Worm (Caenorhabditis elegans): ENCODE results near the gene F55A11.8.
A peak's percentile ranks its signal among the peaks of the same experiment; 100 is the strongest.

The F55A11.8 gene

DNA sequence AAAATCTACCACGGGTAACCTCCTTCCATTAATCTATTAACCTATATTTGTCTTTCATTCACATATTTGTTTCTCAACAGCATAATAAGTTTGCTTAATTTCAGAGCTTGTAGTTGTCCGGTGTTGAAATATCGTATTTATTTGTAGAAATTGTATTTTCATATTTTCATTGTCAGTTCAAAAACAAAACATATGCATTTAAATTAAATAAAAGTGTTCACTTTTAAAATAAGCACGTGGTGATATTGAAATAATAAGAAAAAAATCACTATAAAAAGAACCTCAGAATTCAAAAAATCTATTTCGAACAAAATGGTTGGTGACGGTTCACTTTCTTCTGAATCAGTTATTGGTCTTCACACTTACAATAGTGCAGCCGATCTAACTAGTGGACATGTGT lies 29.4 kb upstream of the F55A11.8 start, which contains the start of gene T04F3.3:
Gene T04F3.3 (plus strand): TSS at position 301 of the 400 bp plus-strand sequence.
- TF ChIP-seq lin-39 (tag; optimal IDR thresholded peaks at IDR 0.05) (no peak), ztf-11 (tag; optimal IDR thresholded peaks at IDR 0.05) (no peak)

DNA sequence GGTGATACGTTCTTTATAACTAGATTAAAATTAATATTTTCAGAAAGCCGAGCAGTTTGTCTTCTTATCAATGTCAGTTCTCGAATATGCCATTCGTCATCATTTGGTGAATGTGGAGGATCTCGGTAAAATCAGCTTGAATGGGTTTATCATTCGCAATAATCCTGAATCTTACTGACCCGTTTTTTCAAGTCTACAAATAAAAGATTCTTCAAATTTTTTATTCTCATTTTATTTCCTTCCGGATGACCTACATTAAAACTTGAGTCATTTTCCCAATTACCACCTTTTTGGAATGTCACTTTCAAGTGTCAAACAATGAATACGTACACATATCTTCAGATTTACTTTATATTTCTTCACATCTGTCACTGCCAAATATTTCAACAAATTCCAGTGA lies 27.6 kb upstream of the F55A11.8 start, which contains the start of gene T04F3.5:
Gene T04F3.5 (plus strand): TSS at position 301 of the 400 bp plus-strand sequence.
- TF ChIP-seq sma-9 (GFP tag; optimal IDR thresholded peaks at IDR 0.05) (no peak), sma-9 (tag; optimal IDR thresholded peaks at IDR 0.05) (no peak), ZK546.5 (tag; optimal IDR thresholded peaks at IDR 0.05) (no peak), gmeb-1 (tag; optimal IDR thresholded peaks at IDR 0.05) (no peak), lin-11 (tag; optimal IDR thresholded peaks at IDR 0.05) (no peak), elt-3 (tag; optimal IDR thresholded peaks at IDR 0.05) (no peak), nhr-11 (tag; optimal IDR thresholded peaks at IDR 0.05) (no peak), zag-1 (tag; optimal IDR thresholded peaks at IDR 0.05) (no peak), lsy-2 (tag; optimal IDR thresholded peaks at IDR 0.05) (no peak)

DNA sequence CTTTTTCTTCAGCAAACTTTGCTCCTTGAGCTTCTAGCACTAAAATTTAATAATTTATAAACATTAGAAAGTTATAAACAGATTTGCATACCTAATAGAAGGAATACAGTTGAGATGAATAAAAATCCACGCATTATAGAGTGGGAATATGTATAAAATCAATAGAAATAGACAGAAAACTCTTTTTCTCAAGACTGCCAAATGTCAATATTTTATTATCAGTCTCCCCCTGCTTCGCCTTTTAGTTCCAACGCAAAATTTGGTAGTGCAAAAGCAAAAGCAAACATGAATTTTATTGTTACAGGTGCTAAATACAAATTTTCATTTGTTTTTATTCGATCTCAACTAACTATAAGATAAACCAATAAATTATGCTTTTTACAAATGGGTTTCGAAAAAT lies 25.1 kb upstream of the F55A11.8 start, which contains the start of gene T04F3.4:
Gene T04F3.4 (minus strand): TSS at position 187 of the 400 bp plus-strand sequence.
- TF ChIP-seq nhr-237 (tag; optimal IDR thresholded peaks at IDR 0.05) (no peak), lsy-2 (tag; optimal IDR thresholded peaks at IDR 0.05) (peak in 1 of 2 experiments; percentile 22)

DNA sequence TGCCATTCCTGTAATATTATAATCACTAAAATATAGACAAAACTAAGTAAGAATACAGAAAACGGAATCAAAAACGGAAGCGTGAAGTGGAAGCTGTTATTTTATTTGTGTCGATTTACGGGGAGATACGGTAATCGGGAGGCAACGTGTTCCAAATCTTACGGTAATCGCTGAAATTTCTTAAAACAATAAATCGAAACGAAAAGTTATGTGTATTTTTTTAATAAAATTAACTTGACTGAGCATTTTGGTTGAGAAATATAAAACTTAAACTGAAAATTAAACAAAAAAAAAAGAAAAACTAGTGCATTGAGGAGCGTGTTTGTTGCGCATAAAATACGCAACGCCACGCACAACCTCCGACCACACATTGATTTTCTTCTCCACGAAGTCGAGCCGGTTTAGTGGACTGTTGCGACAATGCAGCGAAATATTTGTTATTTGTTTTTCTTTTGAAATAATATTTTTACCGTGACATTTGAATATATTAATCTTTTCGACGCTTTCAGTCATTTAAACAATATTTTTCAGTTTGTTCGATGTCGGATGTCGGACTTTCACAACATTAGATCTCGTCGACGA lies 23.5 kb upstream of the F55A11.8 start, which contains the start of the genes F55A11.1 and syx-5:
Gene F55A11.1 (minus strand): TSS at position 13 of the 582 bp plus-strand sequence.
Gene syx-5 (plus strand): TSS at position 532 of the 582 bp plus-strand sequence.
- TF ChIP-seq nhr-237 (tag; optimal IDR thresholded peaks at IDR 0.05) (peak; percentile 61), lin-39 (tag; optimal IDR thresholded peaks at IDR 0.05) (no peak), nhr-129 (tag; optimal IDR thresholded peaks at IDR 0.05) (peak; percentile 57), dmd-4 (tag; optimal IDR thresholded peaks at IDR 0.05) (peak; percentile 39), ztf-1 (GFP tag; conservative IDR thresholded peaks at IDR 0.05) (no peak), nhr-77 (tag; optimal IDR thresholded peaks at IDR 0.05) (peak; percentile 41), nhr-21 (tag; optimal IDR thresholded peaks at IDR 0.05) (peak; percentile 90), elt-1 (tag; optimal IDR thresholded peaks at IDR 0.05) (no peak), mbf-1 (tag; optimal IDR thresholded peaks at IDR 0.05) (peak; percentile 31), C34F6.9 (tag; optimal IDR thresholded peaks at IDR 0.05) (peak; percentile 96), ZK546.5 (tag; optimal IDR thresholded peaks at IDR 0.05) (peak; percentile 30), sem-4 (tag; optimal IDR thresholded peaks at IDR 0.05) (peak; percentile 90), nhr-6 (tag; optimal IDR thresholded peaks at IDR 0.05) (peak; percentile 90), nhr-25 (tag; optimal IDR thresholded peaks at IDR 0.05) (peak; percentile 95), nhr-12 (tag; optimal IDR thresholded peaks at IDR 0.05) (no peak), alr-1 (tag; optimal IDR thresholded peaks at IDR 0.05) (no peak), blmp-1 (tag; optimal IDR thresholded peaks at IDR 0.05; ENCODE audit: insufficient read depth) (peak; percentile 30), mab-5 (tag; optimal IDR thresholded peaks at IDR 0.05) (peak; percentile 82), snpc-4 (tag; optimal IDR thresholded peaks at IDR 0.05) (peak; percentile 45), sma-3 (GFP tag; optimal IDR thresholded peaks at IDR 0.05) (peak; percentile 90), ztf-11 (tag; optimal IDR thresholded peaks at IDR 0.05) (no peak), crh-2 (tag; optimal IDR thresholded peaks at IDR 0.05) (peak; percentile 95), gmeb-1 (tag; optimal IDR thresholded peaks at IDR 0.05) (peak; percentile 87), fos-1 (tag; optimal IDR thresholded peaks at IDR 0.05) (peak; percentile 68), lin-13 (GFP tag; optimal IDR thresholded peaks at IDR 0.05) (peak; percentile 86), Y55F3AM.14 (GFP tag; optimal IDR thresholded peaks at IDR 0.05) (peak; percentile 48), aly-2 (tag; optimal IDR thresholded peaks at IDR 0.05) (no peak), R02D3.7 (tag; optimal IDR thresholded peaks at IDR 0.05) (peak; percentile 96), unc-62 (GFP tag; optimal IDR thresholded peaks at IDR 0.05) (peak; percentile 5), lsy-2 (tag; optimal IDR thresholded peaks at IDR 0.05) (peak; percentile 100), sma-9 (GFP tag; optimal IDR thresholded peaks at IDR 0.05) (peak; percentile 81), sma-9 (tag; optimal IDR thresholded peaks at IDR 0.05) (no peak), egl-27 (tag; optimal IDR thresholded peaks at IDR 0.05) (peak; percentile 62), ceh-16 (tag; optimal IDR thresholded peaks at IDR 0.05) (no peak), zag-1 (tag; optimal IDR thresholded peaks at IDR 0.05) (peak; percentile 22), nhr-10 (tag; optimal IDR thresholded peaks at IDR 0.05) (peak; percentile 13), F13H6.1 (tag; optimal IDR thresholded peaks at IDR 0.05) (peak; percentile 90), lin-11 (tag; optimal IDR thresholded peaks at IDR 0.05) (no peak), unc-55 (GFP tag; optimal IDR thresholded peaks at IDR 0.05) (peak; percentile 93), mdl-1 (tag; optimal IDR thresholded peaks at IDR 0.05) (peak; percentile 23 to 73), skn-1 (tag; optimal IDR thresholded peaks at IDR 0.05) (peak; percentile 57), ceh-82 (tag; optimal IDR thresholded peaks at IDR 0.05) (no peak), peb-1 (tag; optimal IDR thresholded peaks at IDR 0.05) (no peak), ztf-4 (tag; optimal IDR thresholded peaks at IDR 0.05) (peak; percentile 34)

Measured in whole organism, L2 larva.